Fruit fly (Drosophila melanogaster): Measurements from ENCODE around the gene BicD.
A peak's percentile ranks its signal among the peaks of the same experiment; 100 is the strongest.

Gene BicD

dm6 chr2L:17465915-17466677 lies 6.9 kb downstream of the BicD start (continued):
- TF ChIP-seq Dll (GFP tag; IDR thresholded peaks at IDR 0.05; ENCODE audit: partially characterized antibody) (no peak), CG1603 (tag; optimal IDR thresholded peaks at IDR 0.05) (peak; percentile 90), CG15601 (tag; optimal IDR thresholded peaks at IDR 0.05) (peak; percentile 83), Chrac-16 (GFP tag; optimal IDR thresholded peaks at IDR 0.05) (peak; percentile 72), crc (GFP tag; optimal IDR thresholded peaks at IDR 0.05) (peak; percentile 74), twi (tag; optimal IDR thresholded peaks at IDR 0.05) (peak; percentile 87), Dbx (GFP tag; IDR thresholded peaks at IDR 0.05) (peak; percentile 81), BEAF-32 (GFP tag; optimal IDR thresholded peaks at IDR 0.05) (no peak), Ada2b (GFP tag; IDR thresholded peaks at IDR 0.05) (peak; percentile 68), danr (GFP tag; IDR thresholded peaks at IDR 0.05) (peak; percentile 62), zfh2 (GFP tag; optimal IDR thresholded peaks at IDR 0.05) (no peak), CG13894 (tag; optimal IDR thresholded peaks at IDR 0.05) (no peak), CG3726 (GFP tag; IDR thresholded peaks at IDR 0.05) (peak; percentile 74; the same call in 2 of the 3 replicates), slbo (GFP tag; IDR thresholded peaks at IDR 0.05) (no peak; the same call in 1 of the 2 replicates), CG16813 (GFP tag; IDR thresholded peaks at IDR 0.05; ENCODE audit: partially characterized antibody) (no peak), E2f2 (GFP tag; IDR thresholded peaks at IDR 0.05) (peak; percentile 53; the same call in 1 of the 2 replicates), CG2202 (tag; optimal IDR thresholded peaks at IDR 0.05) (peak; percentile 77), CG4707 (GFP tag; optimal IDR thresholded peaks at IDR 0.05) (peak; percentile 76), CG11247 (GFP tag; IDR thresholded peaks at IDR 0.05) (peak; percentile 47; the same call in 1 of the 2 replicates), CG17802 (tag; optimal IDR thresholded peaks at IDR 0.05) (peak; percentile 43), CG4424 (GFP tag; optimal IDR thresholded peaks at IDR 0.05) (peak; percentile 84), CG33557 (GFP tag; optimal IDR thresholded peaks at IDR 0.05) (peak; percentile 60), CG4617 (GFP tag; optimal IDR thresholded peaks at IDR 0.05; ENCODE audit: borderline replicate concordance) (peak; percentile 38), CG10431 (GFP tag; optimal IDR thresholded peaks at IDR 0.05) (peak; percentile 46), Adf1 (GFP tag; IDR thresholded peaks at IDR 0.05) (peak; percentile 43; the same call in 1 of the 2 replicates), vnd (GFP tag; IDR thresholded peaks at IDR 0.05; ENCODE audit: partially characterized antibody) (no peak), CG2199 (GFP tag; IDR thresholded peaks at IDR 0.05) (0 out of 3 replicates have a peak, but pooled peaks have one; percentile 49), sna (GFP tag; IDR thresholded peaks at IDR 0.05; ENCODE audit: partially characterized antibody) (no peak), CG31441 (GFP tag; IDR thresholded peaks at IDR 0.05) (no peak; the same call in none of the 2 replicates), Xbp1 (GFP tag; optimal IDR thresholded peaks at IDR 0.05) (peak; percentile 78), CG1233 (GFP tag; optimal IDR thresholded peaks at IDR 0.05) (peak; percentile 68), CG14441 (GFP tag; IDR thresholded peaks at IDR 0.05) (peak; percentile 73), CG8281 (tag; optimal IDR thresholded peaks at IDR 0.05) (peak; percentile 47), shn (GFP tag; optimal IDR thresholded peaks at IDR 0.05) (peak; percentile 77), CG18262 (tag; optimal IDR thresholded peaks at IDR 0.05) (peak; percentile 88), gro (GFP tag; optimal IDR thresholded peaks at IDR 0.05) (peak; percentile 40), Asciz (GFP tag; optimal IDR thresholded peaks at IDR 0.05) (peak; percentile 74), Lhr (GFP tag; optimal IDR thresholded peaks at IDR 0.05) (peak; percentile 41), vvl (GFP tag; IDR thresholded peaks at IDR 0.05) (peak; percentile 90), Dad (GFP tag; optimal IDR thresholded peaks at IDR 0.05) (peak; percentile 75), phol (tag; optimal IDR thresholded peaks at IDR 0.05) (peak; percentile 87), Tbp (GFP tag; optimal IDR thresholded peaks at IDR 0.05) (no peak), Lim3 (GFP tag; IDR thresholded peaks at IDR 0.05) (peak; percentile 58; the same call in 1 of the 2 replicates), trem (tag; optimal IDR thresholded peaks at IDR 0.05) (peak; percentile 62), chif (GFP tag; optimal IDR thresholded peaks at IDR 0.05) (peak; percentile 84), pros (GFP tag; optimal IDR thresholded peaks at IDR 0.05) (no peak), abd-A (tag; optimal IDR thresholded peaks at IDR 0.05) (peak; percentile 77), CG13123 (GFP tag; optimal IDR thresholded peaks at IDR 0.05) (peak; percentile 47)

All from whole organism, embryonic.